Worm (Caenorhabditis elegans): ENCODE measurements around the gene srd-63.

The srd-63 gene

ce11 chrV:16429503-16429902, 35.9 kb upstream of the srd-63 start, which contains the start of gene F26D2.10:
Gene F26D2.10, minus strand, starts transcription at chrV:16429603.
- TF ChIP-seq daf-8 (GFP tag; IDR thresholded peaks at IDR 0.05) (no peak), ces-1 (GFP tag; optimal IDR thresholded peaks at IDR 0.05) (no peak), nhr-48 (tag; optimal IDR thresholded peaks at IDR 0.05) (no peak), T26A8.4 (GFP tag; IDR thresholded peaks at IDR 0.05) (no peak), F37D6.2 (tag; optimal IDR thresholded peaks at IDR 0.05) (no peak), ztf-7 (tag; optimal IDR thresholded peaks at IDR 0.05) (no peak), unc-62 (GFP tag; optimal IDR thresholded peaks at IDR 0.05 in 1 of 2) (no peak), unc-62 (tag; optimal IDR thresholded peaks at IDR 0.05) (no peak), lin-38 (GFP tag; IDR thresholded peaks at IDR 0.05) (no peak), nhr-11 (tag; optimal IDR thresholded peaks at IDR 0.05) (no peak), ceh-62 (tag; optimal IDR thresholded peaks at IDR 0.05) (no peak), rbr-2 (tag; optimal IDR thresholded peaks at IDR 0.05) (no peak), T20F7.1 (GFP tag; optimal IDR thresholded peaks at IDR 0.05) (no peak), set-16 (GFP tag; IDR thresholded peaks at IDR 0.05) (no peak), pqm-1 (tag; optimal IDR thresholded peaks at IDR 0.05) (no peak)

- TF ChIP-seq ztf-11 (tag; optimal IDR thresholded peaks at IDR 0.05) = no peak
- TF ChIP-seq zag-1 (tag; optimal IDR thresholded peaks at IDR 0.05) = no peak
- no peak for TF ChIP-seq lin-13 (GFP tag; optimal IDR thresholded peaks at IDR 0.05)
- TF ChIP-seq duxl-1 (tag; optimal IDR thresholded peaks at IDR 0.05; ENCODE audit: poor library complexity) = no peak
- no peak for TF ChIP-seq set-16 (GFP tag; IDR thresholded peaks at IDR 0.05)
- TF ChIP-seq tag-97 (GFP tag; IDR thresholded peaks at IDR 0.05) = no peak
- no peak for TF ChIP-seq zip-2 (tag; optimal IDR thresholded peaks at IDR 0.05)
- TF ChIP-seq dpl-1 (GFP tag; optimal IDR thresholded peaks at IDR 0.05) = no peak
- no peak for TF ChIP-seq pqm-1 (tag; optimal IDR thresholded peaks at IDR 0.05)
- TF ChIP-seq T26A8.4 (GFP tag; IDR thresholded peaks at IDR 0.05) = no peak
- no peak for TF ChIP-seq F26F4.8 (GFP tag; conservative IDR thresholded peaks at IDR 0.05)
- no peak for TF ChIP-seq nhr-25 (tag; optimal IDR thresholded peaks at IDR 0.05; ENCODE audit: borderline replicate concordance, insufficient read depth)
- no peak for TF ChIP-seq zip-11 (GFP tag; IDR thresholded peaks at IDR 0.05)
- no peak for TF ChIP-seq aly-2 (tag; optimal IDR thresholded peaks at IDR 0.05)
- TF ChIP-seq unc-130 (GFP tag; optimal IDR thresholded peaks at IDR 0.05) = no peak
- TF ChIP-seq aha-1 (tag) = no peak
- TF ChIP-seq zfp-3 (GFP tag; conservative IDR thresholded peaks at IDR 0.05) = no peak
- no peak for TF ChIP-seq ZK337.2 (GFP tag; IDR thresholded peaks at IDR 0.05)
Measured at ce11 chrV:16424428-16424827, 30.8 kb upstream of the srd-63 start, which contains the start of gene srw-29. Gene srw-29, minus strand, starts transcription at chrV:16424528.

DNA sequence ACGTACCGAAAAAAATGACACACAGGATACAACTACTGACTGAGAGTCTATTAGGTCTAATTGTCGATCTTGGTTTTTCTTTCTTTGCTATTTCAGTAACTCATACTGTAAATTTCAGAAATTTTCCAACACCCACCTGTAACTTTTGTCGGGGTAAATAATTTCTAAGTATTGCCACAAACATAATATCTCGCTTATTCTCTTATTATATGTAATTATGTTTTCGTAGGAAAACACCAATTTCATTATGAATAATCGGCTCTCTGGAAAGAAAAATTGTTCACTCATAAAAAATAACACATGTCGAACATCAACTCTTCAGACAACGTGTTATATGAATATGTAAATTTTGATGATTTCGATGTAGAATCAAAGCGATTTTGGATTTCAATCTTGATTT, 27.1 kb upstream of the srd-63 start, which contains the start of gene srw-48:
Gene srw-48, plus strand, starts transcription at position 301 of the 400 bp plus-strand sequence.
- TF ChIP-seq unc-39 (tag; optimal IDR thresholded peaks at IDR 0.05) (no peak), ZK546.5 (tag; optimal IDR thresholded peaks at IDR 0.05) (no peak), mes-2 (tag; optimal IDR thresholded peaks at IDR 0.05; ENCODE audit: poor library complexity, severe bottlenecking) (no peak), mdt-29 (GFP tag; IDR thresholded peaks at IDR 0.05) (no peak), nhr-25 (tag; optimal IDR thresholded peaks at IDR 0.05; ENCODE audit: borderline replicate concordance, insufficient read depth) (no peak)

- TF ChIP-seq zag-1 (tag; optimal IDR thresholded peaks at IDR 0.05) (no peak), aha-1 (tag) (peak; percentile 81)
Measured at ce11 chrV:16419769-16420168, 26.1 kb upstream of the srd-63 start, which contains the start of gene F26D2.16. Gene F26D2.16, minus strand, starts transcription at chrV:16419869.

ce11 chrV:16417014-16417413, 23.4 kb upstream of the srd-63 start, which contains the start of gene str-55:
Gene str-55, minus strand, starts transcription at chrV:16417114.
- TF ChIP-seq pha-4 (GFP tag; IDR thresholded peaks at IDR 0.05) (no peak), pha-4 (tag; optimal IDR thresholded peaks at IDR 0.05) (no peak), ceh-62 (tag; optimal IDR thresholded peaks at IDR 0.05) (no peak), Y5F2A.4 (GFP tag; optimal IDR thresholded peaks at IDR 0.05) (no peak), nhr-28 (tag; optimal IDR thresholded peaks at IDR 0.05) (no peak), nhr-6 (tag; optimal IDR thresholded peaks at IDR 0.05) (no peak), F44E2.7 (GFP tag; IDR thresholded peaks at IDR 0.05) (no peak), lir-3 (tag; optimal IDR thresholded peaks at IDR 0.05) (no peak), tag-97 (GFP tag; IDR thresholded peaks at IDR 0.05) (no peak)
